Worm (Caenorhabditis elegans): ENCODE data around the gene dhs-18.

dhs-18 gene

ce11 chrV:11069277-11069676 is 22.6 kb upstream of the dhs-18 start, which contains the start of gene T04C12.8 (continued):
- TF ChIP-seq spr-3 (GFP tag; optimal IDR thresholded peaks at IDR 0.05) (no peak), zfp-2 (tag; optimal IDR thresholded peaks at IDR 0.05) (no peak), zip-11 (GFP tag; IDR thresholded peaks at IDR 0.05) (no peak), dpl-1 (GFP tag; optimal IDR thresholded peaks at IDR 0.05) (no peak), ama-1 (optimal IDR thresholded peaks at IDR 0.05) (no peak), lin-39 (tag; optimal IDR thresholded peaks at IDR 0.05) (no peak), nhr-111 (GFP tag; optimal IDR thresholded peaks at IDR 0.05) (no peak)

ce11 chrV:11065513-11065912 is 18.9 kb upstream of the dhs-18 start, which contains the start of gene nlp-80:
Gene nlp-80, minus strand, starts transcription at chrV:11065613.
- TF ChIP-seq nhr-102 (tag; optimal IDR thresholded peaks at IDR 0.05) (no peak), F26F4.8 (GFP tag; conservative IDR thresholded peaks at IDR 0.05) (no peak), ztf-7 (tag; optimal IDR thresholded peaks at IDR 0.05) (no peak), ctbp-1 (GFP tag; IDR thresholded peaks at IDR 0.05) (no peak), zip-11 (GFP tag; IDR thresholded peaks at IDR 0.05) (no peak), spr-1 (tag; optimal IDR thresholded peaks at IDR 0.05) (no peak), pha-4 (GFP tag; IDR thresholded peaks at IDR 0.05) (no peak), pha-4 (tag; optimal IDR thresholded peaks at IDR 0.05) (no peak), saeg-2 (GFP tag; IDR thresholded peaks at IDR 0.05) (no peak), lin-29 (GFP tag; IDR thresholded peaks at IDR 0.05) (no peak), ceh-62 (tag; optimal IDR thresholded peaks at IDR 0.05) (no peak), dve-1 (tag; optimal IDR thresholded peaks at IDR 0.05; ENCODE audit: insufficient read depth) (no peak), zip-2 (tag; optimal IDR thresholded peaks at IDR 0.05) (no peak)

- peak in 1 of 2 experiments; percentile 4 for TF ChIP-seq unc-62 (GFP tag; optimal IDR thresholded peaks at IDR 0.05 in 1 of 2)
- no peak for TF ChIP-seq unc-62 (tag; optimal IDR thresholded peaks at IDR 0.05)
- TF ChIP-seq zfp-3 (GFP tag; conservative IDR thresholded peaks at IDR 0.05): no peak
- no peak for TF ChIP-seq ceh-44 (GFP tag; IDR thresholded peaks at IDR 0.05)
- no peak for TF ChIP-seq madf-9 (GFP tag; conservative IDR thresholded peaks at IDR 0.05)
- TF ChIP-seq aha-1 (tag): peak; percentile 23
Observed at ce11 chrV:11063115-11063514, 16.5 kb upstream of the dhs-18 start, which contains the start of gene T04C12.9. Gene T04C12.9, minus strand, starts transcription at chrV:11063215.

- TF ChIP-seq daf-16 (GFP tag; optimal IDR thresholded peaks at IDR 0.05) (peak in 1 of 2 experiments; percentile 65), daf-16 (tag; optimal IDR thresholded peaks at IDR 0.05) (no peak), hlh-30 (tag; optimal IDR thresholded peaks at IDR 0.05; ENCODE audit: insufficient read depth) (peak; percentile 62), unc-62 (GFP tag; optimal IDR thresholded peaks at IDR 0.05 in 1 of 2) (peak in 1 of 2 experiments; percentile 81), unc-62 (tag; optimal IDR thresholded peaks at IDR 0.05) (no peak), F10B5.3 (tag; optimal IDR thresholded peaks at IDR 0.05) (no peak), lin-13 (GFP tag; optimal IDR thresholded peaks at IDR 0.05) (no peak), mdl-1 (tag; optimal IDR thresholded peaks at IDR 0.05) (peak in 1 of 2 experiments; percentile 14)
Observed at ce11 chrV:11061887-11062286, 15.3 kb upstream of the dhs-18 start.

- TF ChIP-seq nhr-25 (tag; optimal IDR thresholded peaks at IDR 0.05; ENCODE audit: borderline replicate concordance, insufficient read depth) (peak; percentile 18), mdl-1 (tag; optimal IDR thresholded peaks at IDR 0.05) (peak in 1 of 2 experiments; percentile 16), dmd-6 (GFP tag; IDR thresholded peaks at IDR 0.05) (no peak), T20F7.1 (GFP tag; optimal IDR thresholded peaks at IDR 0.05) (peak; percentile 34), lsy-2 (tag; optimal IDR thresholded peaks at IDR 0.05) (peak in 1 of 2 experiments; percentile 24), zip-11 (GFP tag; IDR thresholded peaks at IDR 0.05) (no peak), hlh-30 (tag; optimal IDR thresholded peaks at IDR 0.05; ENCODE audit: insufficient read depth) (peak; percentile 61), nhr-28 (tag; optimal IDR thresholded peaks at IDR 0.05) (peak; percentile 23), hif-1 (tag; optimal IDR thresholded peaks at IDR 0.05) (no peak)
Observed at ce11 chrV:11060239-11060984, 13.8 kb upstream of the dhs-18 start, which contains the start of gene T04C12.11. Gene T04C12.11, minus strand, starts transcription at chrV:11060289.
